Fruit fly (Drosophila melanogaster) S2 (cell line): ENCODE measurements around the gene Fnta.

Experiments used
- CG8478 ChIP-seq: fragments of >200 bp; optimal IDR thresholded peaks from 2 replicates; lab custom pipeline; 2018
- CTCF ChIP-seq, 2 experiments: fragments of >200 bp; optimal IDR thresholded peaks; 2 replicates each; lab custom pipeline; 2018

Gene Fnta

dm6 chr2L:4830490-4830889 is at the start of gene Fnta:
TSS of gene Fnta (minus strand) at chr2L:4830693.
- no peak for TF ChIP-seq CG8478 (lab: Kevin White, UChicago)
- TF ChIP-seq CTCF (optimal IDR thresholded peaks at IDR 0.05; lab: Kevin White, UChicago) = no peak

dm6 chr2L:4868383-4868782 is 37.9 kb upstream of the Fnta start:
- TF ChIP-seq CG8478 (lab: Kevin White, UChicago) = no peak
- TF ChIP-seq CTCF (optimal IDR thresholded peaks at IDR 0.05; lab: Kevin White, UChicago) = no peak

- TF ChIP-seq CTCF (optimal IDR thresholded peaks at IDR 0.05; lab: Kevin White, UChicago) = no peak
- TF ChIP-seq CG8478 (lab: Kevin White, UChicago) = no peak
These were observed 34.9 kb upstream of the Fnta start for dm6 chr2L:4865400-4865799.

dm6 chr2L:4861503-4861902 is 31.0 kb upstream of the Fnta start:
- TF ChIP-seq CG8478 (lab: Kevin White, UChicago) (no peak), CTCF (optimal IDR thresholded peaks at IDR 0.05; lab: Kevin White, UChicago) (no peak)

dm6 chr2L:4856118-4856517 is 25.6 kb upstream of the Fnta start:
- no peak for TF ChIP-seq CTCF (optimal IDR thresholded peaks at IDR 0.05; lab: Kevin White, UChicago)
- TF ChIP-seq CG8478 (lab: Kevin White, UChicago) = no peak

dm6 chr2L:4854822-4855221 is 24.3 kb upstream of the Fnta start:
- no peak for TF ChIP-seq CTCF (optimal IDR thresholded peaks at IDR 0.05; lab: Kevin White, UChicago)
- no peak for TF ChIP-seq CG8478 (lab: Kevin White, UChicago)

- TF ChIP-seq CG8478 (lab: Kevin White, UChicago) = no peak
- TF ChIP-seq CTCF (optimal IDR thresholded peaks at IDR 0.05; lab: Kevin White, UChicago) = peak in 1 of 2 experiments; percentile 23
These were observed 22.2 kb upstream of the Fnta start, which contains the start of gene smog for dm6 chr2L:4852605-4853102. TSS of gene smog (plus strand) at chr2L:4852864.

- TF ChIP-seq CG8478 (lab: Kevin White, UChicago) (no peak), CTCF (optimal IDR thresholded peaks at IDR 0.05; lab: Kevin White, UChicago) (no peak)
These were observed 19.9 kb upstream of the Fnta start, which contains the start of the genes mRpS2 and Mon1 for dm6 chr2L:4850356-4850755. TSS of gene mRpS2 (minus strand) at chr2L:4850419. TSS of gene Mon1 (plus strand) at chr2L:4850641.

- TF ChIP-seq CG8478 (lab: Kevin White, UChicago) (no peak), CTCF (optimal IDR thresholded peaks at IDR 0.05; lab: Kevin White, UChicago) (no peak)
These were observed 16.8 kb upstream of the Fnta start, which contains the start of the genes mxt and CG11927 for dm6 chr2L:4847191-4847853. TSS of gene mxt (minus strand) at chr2L:4847295. TSS of gene CG11927 (plus strand) at chr2L:4847766.

dm6 chr2L:4846629-4847125 is 16.2 kb upstream of the Fnta start:
- TF ChIP-seq CTCF (optimal IDR thresholded peaks at IDR 0.05; lab: Kevin White, UChicago) = no peak
- TF ChIP-seq CG8478 (lab: Kevin White, UChicago) = no peak

dm6 chr2L:4838494-4839320 is 8.2 kb upstream of the Fnta start:
- TF ChIP-seq CG8478 (lab: Kevin White, UChicago) = no peak
- no peak for TF ChIP-seq CTCF (optimal IDR thresholded peaks at IDR 0.05; lab: Kevin White, UChicago)

dm6 chr2L:4837772-4838397 is 7.4 kb upstream of the Fnta start, which contains the start of the genes tank and CG12194:
TSS of gene tank (minus strand) at chr2L:4837999.
TSS of gene CG12194 (plus strand) at chr2L:4838347.
- no peak for TF ChIP-seq CG8478 (lab: Kevin White, UChicago)
- no peak for TF ChIP-seq CTCF (optimal IDR thresholded peaks at IDR 0.05; lab: Kevin White, UChicago)

- no peak for TF ChIP-seq CG8478 (lab: Kevin White, UChicago)
- no peak for TF ChIP-seq CTCF (optimal IDR thresholded peaks at IDR 0.05; lab: Kevin White, UChicago)
These were observed 5.7 kb upstream of the Fnta start for dm6 chr2L:4836193-4836592.

dm6 chr2L:4835091-4835689 is 4.7 kb upstream of the Fnta start, which contains the start of gene Ir25a:
TSS of gene Ir25a (minus strand) at chr2L:4835300.
- TF ChIP-seq CG8478 (lab: Kevin White, UChicago) (no peak), CTCF (optimal IDR thresholded peaks at IDR 0.05; lab: Kevin White, UChicago) (no peak)
